Worm (Caenorhabditis elegans): ENCODE results near the gene col-77.

DNA sequence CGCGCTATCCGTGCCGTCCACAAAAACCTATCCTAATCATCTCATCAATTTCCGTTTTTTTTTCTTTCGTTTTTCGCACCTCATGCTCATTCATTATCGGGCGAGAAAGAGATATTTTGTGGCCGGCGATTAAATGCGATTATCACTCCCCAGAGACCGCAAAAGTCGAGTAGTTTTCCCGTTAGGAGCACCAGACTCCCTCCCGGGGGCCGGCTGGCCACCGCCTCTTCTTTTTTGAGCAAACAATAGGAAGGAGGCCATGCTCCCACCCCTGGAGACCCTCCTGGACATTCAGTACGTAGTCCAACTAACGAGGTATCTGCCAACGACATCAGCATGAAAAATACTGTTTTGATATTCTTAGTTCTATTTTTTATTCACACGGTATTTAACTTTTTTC is 1.3 kb upstream of the col-77 start, which contains the start of gene M195.2:
- TF ChIP-seq ets-7 (tag; optimal IDR thresholded peaks at IDR 0.05) (no peak), hmg-4 (GFP tag; optimal IDR thresholded peaks at IDR 0.05) (no peak), ama-1 (optimal IDR thresholded peaks at IDR 0.05) (no peak), tbx-37 (GFP tag; conservative IDR thresholded peaks at IDR 0.05) (no peak), scrt-1 (GFP tag; IDR thresholded peaks at IDR 0.05) (no peak), ceh-36 (tag; optimal IDR thresholded peaks at IDR 0.05) (no peak), F13C5.2 (tag; optimal IDR thresholded peaks at IDR 0.05) (no peak), flt-1 (GFP tag; IDR thresholded peaks at IDR 0.05) (no peak), pes-1 (GFP tag; IDR thresholded peaks at IDR 0.05) (no peak), hmbx-1 (tag; optimal IDR thresholded peaks at IDR 0.05) (no peak), hnd-1 (tag; optimal IDR thresholded peaks at IDR 0.05) (no peak), tra-4 (tag; optimal IDR thresholded peaks at IDR 0.05) (no peak)

Measured in whole organism, early embryonic.